Fruit fly (Drosophila melanogaster) whole organism, embryonic: Measurements from ENCODE around the gene RpL36.
A peak's percentile ranks its signal among the peaks of the same experiment; 100 is the strongest.

Experiments used
- ATbp ChIP-seq: fragments of 200-800 bp; sonication (Bioruptor generic); optimal IDR thresholded peaks from 2 replicates; lab custom pipeline; 2017; ENCODE audit warnings: missing biosample characterization, mild to moderate bottlenecking, missing genetic modification characterization, missing genetic modification reagents
- Abd-B ChIP-seq: fragments of 200-800 bp; sonication (Bioruptor generic); optimal IDR thresholded peaks from 2 replicates; lab custom pipeline; 2018; ENCODE audit warnings: missing biosample characterization, mild to moderate bottlenecking, missing genetic modification characterization, moderate library complexity
- Asciz ChIP-seq: fragments of 200-800 bp; sonication (Bioruptor generic); optimal IDR thresholded peaks from 2 replicates; lab custom pipeline; 2017; ENCODE audit warnings: missing biosample characterization, mild to moderate bottlenecking, missing genetic modification characterization, missing genetic modification reagents
- Bgb ChIP-seq: fragments of 200-800 bp; sonication (Bioruptor generic); IDR thresholded peaks from 2 replicates; pipeline ENCODE4 v1.3.6; 2022; ENCODE audit warnings: missing biosample characterization, missing genetic modification characterization; ENCODE audit not compliant: partially characterized antibody
- CG1024 ChIP-seq: fragments of 200-800 bp; sonication (Bioruptor generic); IDR thresholded peaks from 2 replicates; pipeline ENCODE4 v1.3.6; 2022; ENCODE audit warnings: missing biosample characterization, missing genetic modification characterization
- CG10267 ChIP-seq: fragments of 200-800 bp; sonication (Bioruptor generic); optimal IDR thresholded peaks from 2 replicates; lab custom pipeline; 2018; ENCODE audit warnings: missing biosample characterization, mild to moderate bottlenecking, missing genetic modification characterization, moderate library complexity
- CG11456 ChIP-seq: fragments of 200-800 bp; sonication (Bioruptor generic); IDR thresholded peaks from 3 replicates; pipeline ENCODE4 v1.3.6; 2022; ENCODE audit warnings: missing biosample characterization, missing genetic modification characterization
- CG11560 ChIP-seq: fragments of 200-800 bp; sonication (Bioruptor generic); IDR thresholded peaks from 3 replicates; pipeline ENCODE4 v1.3.6; 2022; ENCODE audit warnings: missing biosample characterization, missing genetic modification characterization
- CG12071 ChIP-seq: fragments of 200-800 bp; sonication (Bioruptor generic); optimal IDR thresholded peaks from 3 replicates; lab custom pipeline; 2018; ENCODE audit warnings: missing biosample characterization, mild to moderate bottlenecking, missing genetic modification characterization
- CG14014 ChIP-seq: fragments of 200-800 bp; sonication (Bioruptor generic); IDR thresholded peaks from 2 replicates; pipeline ENCODE4 v1.3.6; 2022; ENCODE audit warnings: missing biosample characterization, missing genetic modification characterization
- CG14667 ChIP-seq: fragments of 200-800 bp; sonication (Bioruptor generic); IDR thresholded peaks from 2 replicates; pipeline ENCODE4 v1.3.6; 2022; ENCODE audit warnings: missing biosample characterization, missing genetic modification characterization
- CG14965 ChIP-seq: fragments of 200-800 bp; sonication (Bioruptor generic); optimal IDR thresholded peaks from 2 replicates; lab custom pipeline; 2016; ENCODE audit warnings: missing biosample characterization, missing genetic modification characterization, borderline replicate concordance
- CG17359 ChIP-seq: fragments of 200-800 bp; sonication (Bioruptor generic); optimal IDR thresholded peaks from 3 replicates; lab custom pipeline; 2018; ENCODE audit warnings: missing biosample characterization, mild to moderate bottlenecking, missing genetic modification characterization, moderate library complexity
- CG2712 ChIP-seq: fragments of 200-800 bp; optimal IDR thresholded peaks from 3 replicates; lab custom pipeline; 2019; ENCODE audit warnings: missing biosample characterization, mild to moderate bottlenecking, missing genetic modification characterization, moderate library complexity
- CG2889 ChIP-seq: fragments of 200-800 bp; sonication (Bioruptor generic); IDR thresholded peaks from 3 replicates; pipeline ENCODE4 v1.3.6; 2022; ENCODE audit warnings: missing biosample characterization, missing genetic modification characterization
- CG3163 ChIP-seq: fragments of 200-800 bp; sonication (Bioruptor generic); optimal IDR thresholded peaks from 3 replicates; lab custom pipeline; 2016; ENCODE audit warnings: missing biosample characterization, missing genetic modification characterization
- CG3726 ChIP-seq: fragments of 200-800 bp; sonication (Bioruptor generic); IDR thresholded peaks from 3 replicates; pipeline ENCODE4, ENCODE4 v1.3.6; 2022; ENCODE audit warnings: missing biosample characterization, missing genetic modification characterization
- CG4854 ChIP-seq: fragments of 200-800 bp; sonication (Bioruptor generic); optimal IDR thresholded peaks from 2 replicates; lab custom pipeline; 2016; ENCODE audit warnings: missing biosample characterization, missing genetic modification characterization, inconsistent platforms
- CG5180 ChIP-seq: fragments of 200-800 bp; sonication (Bioruptor generic); optimal IDR thresholded peaks from 3 replicates; lab custom pipeline; 2017; ENCODE audit warnings: missing biosample characterization, missing genetic modification characterization, mild to moderate bottlenecking, moderate library complexity, missing genetic modification reagents
- CG6854 ChIP-seq: fragments of 200-800 bp; sonication (Bioruptor generic); optimal IDR thresholded peaks from 3 replicates; lab custom pipeline; 2017; ENCODE audit warnings: missing biosample characterization, mild to moderate bottlenecking, missing genetic modification characterization
- CG8765 ChIP-seq: fragments of 200-800 bp; sonication (Bioruptor generic); IDR thresholded peaks from 2 replicates; pipeline ENCODE4 v1.3.6; 2022; ENCODE audit warnings: missing biosample characterization, missing genetic modification characterization
- CG9609 ChIP-seq: fragments of 200-800 bp; sonication (Bioruptor generic); optimal IDR thresholded peaks from 3 replicates; lab custom pipeline; 2016; ENCODE audit warnings: missing biosample characterization, missing genetic modification characterization
- CG9797 ChIP-seq: fragments of 200-800 bp; sonication (Bioruptor generic); optimal IDR thresholded peaks from 3 replicates; lab custom pipeline; 2018; ENCODE audit warnings: missing biosample characterization, mild to moderate bottlenecking, missing genetic modification characterization
- D ChIP-seq, 2 experiments: fragments of 200-800 bp in 1 of 2; fragments of >200 bp in 1 of 2; sonication (Bioruptor generic) in 1 of 2; optimal IDR thresholded peaks; 2 replicates in 1 of 2; 3 replicates in 1 of 2; lab custom pipeline; 2017; ENCODE audit warnings: mild to moderate bottlenecking in 1 of 2, missing biosample characterization in 1 of 2, missing genetic modification characterization in 1 of 2, missing genetic modification reagents in 1 of 2
- Dp ChIP-seq: fragments of 200-800 bp; sonication (Bioruptor generic); optimal IDR thresholded peaks from 2 replicates; lab custom pipeline; 2018; ENCODE audit warnings: missing biosample characterization, mild to moderate bottlenecking, missing genetic modification characterization, moderate library complexity
- Dref ChIP-seq: fragments of 200-800 bp; sonication (Bioruptor generic); IDR thresholded peaks from 2 replicates; pipeline ENCODE4 v1.3.6; 2022; ENCODE audit warnings: missing biosample characterization, missing genetic modification characterization
- Drgx ChIP-seq: fragments of 200-800 bp; sonication (Bioruptor generic); IDR thresholded peaks from 2 replicates; pipeline ENCODE4 v1.3.6; 2022; ENCODE audit warnings: missing biosample characterization, missing genetic modification characterization
- Poxn ChIP-seq: fragments of 200-800 bp; sonication (Bioruptor generic); IDR thresholded peaks from 2 replicates; pipeline ENCODE4 v1.3.6; 2022; ENCODE audit warnings: missing biosample characterization, missing genetic modification characterization
- YL-1 ChIP-seq: fragments of 200-800 bp; sonication (Bioruptor generic); optimal IDR thresholded peaks from 3 replicates; lab custom pipeline; 2017; ENCODE audit warnings: missing biosample characterization, mild to moderate bottlenecking, missing genetic modification characterization
- bigmax ChIP-seq: fragments of 200-800 bp; sonication (Bioruptor generic); optimal IDR thresholded peaks from 2 replicates; lab custom pipeline; 2018; ENCODE audit warnings: missing biosample characterization, mild to moderate bottlenecking, missing genetic modification characterization
- btn ChIP-seq: fragments of 200-800 bp; sonication (Bioruptor generic); optimal IDR thresholded peaks from 2 replicates; lab custom pipeline; 2016; ENCODE audit warnings: missing biosample characterization, missing genetic modification characterization
- crol ChIP-seq: fragments of 200-800 bp; sonication (Bioruptor generic); IDR thresholded peaks from 2 replicates; pipeline ENCODE4 v1.3.6; 2022; ENCODE audit warnings: missing biosample characterization, missing genetic modification characterization
- fu2 ChIP-seq: fragments of 200-800 bp; sonication (Bioruptor generic); optimal IDR thresholded peaks from 2 replicates; lab custom pipeline; 2016; ENCODE audit warnings: missing biosample characterization, missing genetic modification characterization
- hbn ChIP-seq: fragments of 200-800 bp; sonication (Bioruptor generic); IDR thresholded peaks from 2 replicates; pipeline ENCODE4 v1.3.6; 2022; ENCODE audit warnings: missing biosample characterization, missing genetic modification characterization; ENCODE audit not compliant: partially characterized antibody
- hkb ChIP-seq, 2 experiments: fragments of 200-800 bp in 1 of 2; fragments of >200 bp in 1 of 2; sonication (Bioruptor generic) in 1 of 2; IDR thresholded peaks in 1 of 2; optimal IDR thresholded peaks in 1 of 2; 2 replicates each; pipeline versions ENCODE4 v1.3.6 to Lab custom; 2017 to 2022; ENCODE audit warnings: missing biosample characterization in 1 of 2, missing genetic modification characterization in 1 of 2
- lov ChIP-seq, 2 experiments: fragments of 200-800 bp in 1 of 2; fragments of >200 bp in 1 of 2; sonication (Bioruptor generic) in 1 of 2; IDR thresholded peaks in 1 of 2; optimal IDR thresholded peaks in 1 of 2; 2 replicates in 1 of 2; 3 replicates in 1 of 2; pipeline versions ENCODE4 v1.3.6 to Lab custom; 2017 to 2022; ENCODE audit warnings: missing biosample characterization in 1 of 2, missing genetic modification characterization in 1 of 2
- luna ChIP-seq: fragments of 200-800 bp; sonication (Bioruptor generic); optimal IDR thresholded peaks from 2 replicates; lab custom pipeline; 2016; ENCODE audit warnings: missing biosample characterization, missing genetic modification characterization
- phol ChIP-seq: fragments of 200-800 bp; sonication (Bioruptor generic); optimal IDR thresholded peaks from 3 replicates; lab custom pipeline; 2018; ENCODE audit warnings: missing biosample characterization, mild to moderate bottlenecking, missing genetic modification characterization, moderate library complexity
- pzg ChIP-seq: fragments of 200-800 bp; sonication (Bioruptor generic); optimal IDR thresholded peaks from 3 replicates; lab custom pipeline; 2018; ENCODE audit warnings: missing biosample characterization, mild to moderate bottlenecking, missing genetic modification characterization, moderate library complexity
- rib ChIP-seq: fragments of 200-800 bp; sonication (Bioruptor generic); IDR thresholded peaks from 2 replicates; pipeline ENCODE4 v1.3.6; 2022; ENCODE audit warnings: missing biosample characterization, missing genetic modification characterization
- row ChIP-seq: fragments of 200-800 bp; sonication (Bioruptor generic); IDR thresholded peaks from 3 replicates; pipeline ENCODE4 v1.3.6; 2022; ENCODE audit warnings: missing biosample characterization, missing genetic modification characterization
- salm ChIP-seq: fragments of 200-800 bp; sonication (Bioruptor generic); optimal IDR thresholded peaks from 2 replicates; lab custom pipeline; 2018; ENCODE audit warnings: missing biosample characterization, mild to moderate bottlenecking, missing genetic modification characterization
- sens ChIP-seq: fragments of 200-800 bp; sonication (Bioruptor generic); peaks from one replicate; lab custom pipeline; 2016; ENCODE audit warnings: missing biosample characterization, missing genetic modification characterization
- trh ChIP-seq: fragments of 200-800 bp; sonication (Bioruptor generic); optimal IDR thresholded peaks from 2 replicates; lab custom pipeline; 2016; ENCODE audit warnings: missing biosample characterization, missing genetic modification characterization
- vnd ChIP-seq: fragments of 200-800 bp; sonication (Bioruptor generic); IDR thresholded peaks from 3 replicates; pipeline ENCODE4 v1.3.6; 2022; ENCODE audit warnings: missing biosample characterization, missing genetic modification characterization; ENCODE audit not compliant: partially characterized antibody

RpL36 gene

dm6 chrX:654949-655348, 25.7 kb upstream of the RpL36 start (continued):
- TF ChIP-seq Bgb (GFP tag; lab: Robert Waterston, UW) (peak; percentile 16; the same call in 1 of the 2 replicates), hkb (optimal IDR thresholded peaks at IDR 0.05; lab: Kevin White, UChicago) (no peak), hkb (GFP tag; IDR thresholded peaks at IDR 0.05; lab: Robert Waterston, UW) (peak; percentile 97), btn (GFP tag; lab: Kevin White, UChicago) (peak; percentile 88), trh (GFP tag; lab: Kevin White, UChicago) (peak; percentile 67), CG4854 (GFP tag; lab: Kevin White, UChicago) (peak; percentile 88), pzg (GFP tag; lab: Kevin White, UChicago) (peak; percentile 37), CG3726 (GFP tag; lab: Robert Waterston, UW) (peak; percentile 95), CG5180 (GFP tag; lab: Kevin White, UChicago) (peak; percentile 89), CG11560 (tag; lab: Robert Waterston, UW) (peak; percentile 85), lov (optimal IDR thresholded peaks at IDR 0.05; lab: Kevin White, UChicago) (no peak), lov (GFP tag; IDR thresholded peaks at IDR 0.05; lab: Robert Waterston, UW) (peak; percentile 96), row (GFP tag; lab: Robert Waterston, UW) (peak; percentile 97), YL-1 (peak; percentile 89), CG2712 (tag; lab: Kevin White, UChicago) (peak; percentile 91), CG8765 (GFP tag; lab: Robert Waterston, UW) (peak; percentile 83), fu2 (GFP tag; lab: Kevin White, UChicago) (peak; percentile 90), rib (GFP tag; lab: Robert Waterston, UW) (peak; percentile 96), Dref (GFP tag; lab: Robert Waterston, UW) (peak; percentile 46), Dp (GFP tag; lab: Kevin White, UChicago) (peak; percentile 8), CG14014 (peak; percentile 96), CG6854 (GFP tag; lab: Kevin White, UChicago) (peak; percentile 93), Drgx (GFP tag; lab: Robert Waterston, UW) (peak; percentile 98), CG9609 (GFP tag; lab: Kevin White, UChicago) (peak; percentile 95), ATbp (GFP tag; lab: Kevin White, UChicago) (peak; percentile 97), CG2889 (peak; percentile 92), bigmax (GFP tag; lab: Kevin White, UChicago) (peak; percentile 57), salm (tag; lab: Kevin White, UChicago) (peak; percentile 92), Abd-B (GFP tag; lab: Kevin White, UChicago) (peak; percentile 90), vnd (GFP tag; lab: Robert Waterston, UW) (no peak), CG11456 (peak; percentile 97), hbn (GFP tag; lab: Robert Waterston, UW) (no peak), CG14965 (GFP tag; lab: Kevin White, UChicago) (peak; percentile 69), CG17359 (tag; lab: Kevin White, UChicago) (peak; percentile 97), sens (peak; percentile 99), D (optimal IDR thresholded peaks at IDR 0.05; lab: Kevin White, UChicago) (no peak), D (GFP tag; optimal IDR thresholded peaks at IDR 0.05; lab: Kevin White, UChicago) (peak; percentile 94), CG14667 (GFP tag; lab: Robert Waterston, UW) (peak; percentile 93), luna (GFP tag; lab: Kevin White, UChicago) (peak; percentile 79), CG1024 (GFP tag; lab: Robert Waterston, UW) (peak; percentile 91), CG9797 (GFP tag; lab: Kevin White, UChicago) (peak; percentile 46), crol (GFP tag; lab: Robert Waterston, UW) (no peak), CG10267 (peak; percentile 82), CG3163 (GFP tag; lab: Kevin White, UChicago) (peak; percentile 75), Asciz (GFP tag; lab: Kevin White, UChicago) (peak; percentile 94), phol (tag; lab: Kevin White, UChicago) (peak; percentile 96), CG12071 (peak; percentile 98), Poxn (GFP tag; lab: Robert Waterston, UW) (peak; percentile 81)
